Fruit fly (Drosophila melanogaster) whole organism, prepupa: ENCODE measurements around the gene Cad96Cb.

Source experiments
- CG10631 ChIP-seq: fragments of 200-800 bp; sonication (Bioruptor generic); optimal IDR thresholded peaks from 2 replicates; lab custom pipeline; 2016; ENCODE audit warnings: missing biosample characterization, missing genetic modification characterization
- CG10669 ChIP-seq: fragments of 200-800 bp; sonication (Bioruptor generic); optimal IDR thresholded peaks from 3 replicates; lab custom pipeline; 2018; ENCODE audit warnings: missing biosample characterization, mild to moderate bottlenecking, missing genetic modification characterization, moderate library complexity
- CG11294 ChIP-seq: fragments of 200-800 bp; sonication (Bioruptor generic); IDR thresholded peaks from 2 replicates; pipeline ENCODE4 v1.3.6; 2022; ENCODE audit warnings: missing biosample characterization, missing genetic modification characterization
- CG11902 ChIP-seq: fragments of 200-800 bp; sonication (Bioruptor generic); optimal IDR thresholded peaks from 3 replicates; lab custom pipeline; 2016; ENCODE audit warnings: missing biosample characterization, missing genetic modification characterization
- CG15336 ChIP-seq: fragments of 200-800 bp; sonication (Bioruptor generic); IDR thresholded peaks from 2 replicates; pipeline ENCODE4 v1.3.6; 2022; ENCODE audit warnings: missing biosample characterization, missing genetic modification characterization
- CG1621 ChIP-seq: fragments of 200-800 bp; sonication (Bioruptor generic); optimal IDR thresholded peaks from 3 replicates; lab custom pipeline; 2018; ENCODE audit warnings: missing biosample characterization, mild to moderate bottlenecking, missing genetic modification characterization
- CG16779 ChIP-seq: fragments of 200-800 bp; sonication (Bioruptor generic); optimal IDR thresholded peaks from 3 replicates; lab custom pipeline; 2017; ENCODE audit warnings: missing biosample characterization, mild to moderate bottlenecking, missing genetic modification characterization
- CG3032 ChIP-seq: fragments of 200-800 bp; optimal IDR thresholded peaks from 2 replicates; lab custom pipeline; 2019; ENCODE audit warnings: missing biosample characterization, mild to moderate bottlenecking, missing genetic modification characterization, moderate library complexity
- CG31627 ChIP-seq: fragments of 200-800 bp; sonication (Bioruptor generic); optimal IDR thresholded peaks from 3 replicates; lab custom pipeline; 2016; ENCODE audit warnings: missing biosample characterization, missing genetic modification characterization
- CG32006 ChIP-seq: fragments of 200-800 bp; sonication (Bioruptor generic); optimal IDR thresholded peaks from 3 replicates; lab custom pipeline; 2017; ENCODE audit warnings: missing biosample characterization, mild to moderate bottlenecking, missing genetic modification characterization
- CG34406 ChIP-seq: fragments of 200-800 bp; sonication (Bioruptor generic); optimal IDR thresholded peaks from 3 replicates; lab custom pipeline; 2016; ENCODE audit warnings: missing biosample characterization, missing genetic modification characterization
- CG3919 ChIP-seq: fragments of 200-800 bp; sonication (Bioruptor generic); optimal IDR thresholded peaks from 3 replicates; lab custom pipeline; 2016; ENCODE audit warnings: missing biosample characterization, missing genetic modification characterization
- CG4318 ChIP-seq: fragments of 200-800 bp; sonication (Bioruptor generic); optimal IDR thresholded peaks from 3 replicates; lab custom pipeline; 2017; ENCODE audit warnings: missing biosample characterization, mild to moderate bottlenecking, missing genetic modification characterization
- CG6163 ChIP-seq: fragments of 200-800 bp; sonication (Bioruptor generic); IDR thresholded peaks from 3 replicates; pipeline ENCODE4 v1.3.6; 2022; ENCODE audit warnings: missing biosample characterization, missing genetic modification characterization
- CG6276 ChIP-seq: fragments of 200-800 bp; sonication (Bioruptor generic); optimal IDR thresholded peaks from 2 replicates; lab custom pipeline; 2017; ENCODE audit warnings: missing biosample characterization, mild to moderate bottlenecking, missing genetic modification characterization
- CG6808 ChIP-seq: fragments of 200-800 bp; sonication (Bioruptor generic); optimal IDR thresholded peaks from 3 replicates; lab custom pipeline; 2017; ENCODE audit warnings: missing biosample characterization, missing genetic modification characterization, mild to moderate bottlenecking, moderate library complexity, missing genetic modification reagents
- CG6854 ChIP-seq: fragments of 200-800 bp; sonication (Bioruptor generic); optimal IDR thresholded peaks from 2 replicates; lab custom pipeline; 2017; ENCODE audit warnings: missing biosample characterization, mild to moderate bottlenecking, missing genetic modification characterization
- CG7368 ChIP-seq: fragments of 200-800 bp; sonication (Bioruptor generic); optimal IDR thresholded peaks from 3 replicates; lab custom pipeline; 2016; ENCODE audit warnings: missing biosample characterization, missing genetic modification characterization
- CG8119 ChIP-seq: fragments of 200-800 bp; sonication (Bioruptor generic); IDR thresholded peaks from 3 replicates; pipeline ENCODE4 v1.3.6; 2022; ENCODE audit warnings: missing biosample characterization, missing genetic modification characterization
- CG8319 ChIP-seq: fragments of 200-800 bp; sonication (Bioruptor generic); optimal IDR thresholded peaks from 3 replicates; lab custom pipeline; 2016; ENCODE audit warnings: missing biosample characterization, missing genetic modification characterization
- CG8632 ChIP-seq: fragments of 200-800 bp; sonication (Bioruptor generic); optimal IDR thresholded peaks from 3 replicates; lab custom pipeline; 2016; ENCODE audit warnings: missing biosample characterization, missing genetic modification characterization
- Eip75B ChIP-seq: fragments of 200-800 bp; sonication (Bioruptor generic); optimal IDR thresholded peaks from 3 replicates; lab custom pipeline; 2016; ENCODE audit warnings: missing biosample characterization, missing genetic modification characterization
- Eip78C ChIP-seq: fragments of 200-800 bp; sonication (Bioruptor generic); peaks from one replicate; lab custom pipeline; 2016; ENCODE audit warnings: missing biosample characterization, missing genetic modification characterization
- Eip93F ChIP-seq: fragments of 200-800 bp; sonication (Bioruptor generic); optimal IDR thresholded peaks from 2 replicates; lab custom pipeline; 2016; ENCODE audit warnings: missing biosample characterization, mild to moderate bottlenecking, missing genetic modification characterization
- Gug ChIP-seq: fragments of 200-800 bp; sonication (Bioruptor generic); IDR thresholded peaks from 2 replicates; pipeline ENCODE4 v1.3.6; 2022; ENCODE audit warnings: missing biosample characterization, missing genetic modification characterization
- Hr38 ChIP-seq: sonication (Bioruptor generic); optimal IDR thresholded peaks from 2 replicates; lab custom pipeline; 2016; ENCODE audit warnings: missing biosample characterization, missing genetic modification characterization
- Hr39 ChIP-seq: fragments of 200-800 bp; sonication (Bioruptor generic); optimal IDR thresholded peaks from 2 replicates; lab custom pipeline; 2016; ENCODE audit warnings: missing biosample characterization, missing genetic modification characterization
- Lpt ChIP-seq: fragments of 200-800 bp; sonication (Bioruptor generic); optimal IDR thresholded peaks from 3 replicates; lab custom pipeline; 2016; ENCODE audit warnings: missing biosample characterization, missing genetic modification characterization
- Met ChIP-seq: fragments of 200-800 bp; sonication (Bioruptor generic); optimal IDR thresholded peaks from 3 replicates; lab custom pipeline; 2016; ENCODE audit warnings: missing biosample characterization, missing genetic modification characterization
- OdsH ChIP-seq: fragments of 200-800 bp; sonication (Bioruptor generic); optimal IDR thresholded peaks from 3 replicates; lab custom pipeline; 2016; ENCODE audit warnings: missing biosample characterization, missing genetic modification characterization
- Smox ChIP-seq: fragments of 200-800 bp; sonication (Bioruptor generic); optimal IDR thresholded peaks from 3 replicates; lab custom pipeline; 2016; ENCODE audit warnings: missing biosample characterization, missing genetic modification characterization
- Sox102F ChIP-seq: fragments of 200-800 bp; sonication (Bioruptor generic); optimal IDR thresholded peaks from 2 replicates; lab custom pipeline; 2016; ENCODE audit warnings: missing biosample characterization, mild to moderate bottlenecking, missing genetic modification characterization
- Sox14 ChIP-seq: fragments of 200-800 bp; sonication (Bioruptor generic); optimal IDR thresholded peaks from 3 replicates; lab custom pipeline; 2016; ENCODE audit warnings: missing biosample characterization, missing genetic modification characterization
- Sox15 ChIP-seq: fragments of 200-800 bp; sonication (Bioruptor generic); optimal IDR thresholded peaks from 3 replicates; lab custom pipeline; 2016; ENCODE audit warnings: missing biosample characterization, missing genetic modification characterization
- achi ChIP-seq: fragments of 200-800 bp; sonication (Bioruptor generic); optimal IDR thresholded peaks from 3 replicates; lab custom pipeline; 2016; ENCODE audit warnings: missing biosample characterization, missing genetic modification characterization
- acj6 ChIP-seq: fragments of 200-800 bp; sonication (Bioruptor generic); optimal IDR thresholded peaks from 3 replicates; lab custom pipeline; 2016; ENCODE audit warnings: missing biosample characterization, missing genetic modification characterization
- cyc ChIP-seq: fragments of 200-800 bp; sonication (Bioruptor generic); optimal IDR thresholded peaks from 3 replicates; lab custom pipeline; 2016; ENCODE audit warnings: missing biosample characterization, missing genetic modification characterization
- dac ChIP-seq: fragments of 200-800 bp; sonication (Bioruptor generic); optimal IDR thresholded peaks from 2 replicates; lab custom pipeline; 2017; ENCODE audit warnings: missing biosample characterization, mild to moderate bottlenecking, missing genetic modification characterization
- dsx ChIP-seq: fragments of 200-800 bp; optimal IDR thresholded peaks from 3 replicates; lab custom pipeline; 2019; ENCODE audit warnings: missing biosample characterization, mild to moderate bottlenecking, missing genetic modification characterization, moderate library complexity; ENCODE audit not compliant: poor library complexity, severe bottlenecking
- eg ChIP-seq: fragments of 200-800 bp; sonication (Bioruptor generic); IDR thresholded peaks from 3 replicates; pipeline ENCODE4 v1.3.6; 2022; ENCODE audit warnings: missing biosample characterization, missing genetic modification characterization
- fd59A ChIP-seq: fragments of 200-800 bp; sonication (Bioruptor generic); optimal IDR thresholded peaks from 2 replicates; lab custom pipeline; 2017; ENCODE audit warnings: missing biosample characterization, mild to moderate bottlenecking, missing genetic modification characterization, missing genetic modification reagents
- fd85E ChIP-seq: fragments of 200-800 bp; sonication (Bioruptor generic); optimal IDR thresholded peaks from 3 replicates; lab custom pipeline; 2016; ENCODE audit warnings: missing biosample characterization, missing genetic modification characterization
- fkh ChIP-seq: fragments of 200-800 bp; sonication (Bioruptor generic); optimal IDR thresholded peaks from 3 replicates; lab custom pipeline; 2017; ENCODE audit warnings: missing biosample characterization, mild to moderate bottlenecking, missing genetic modification characterization, moderate library complexity
- lz ChIP-seq: fragments of 200-800 bp; sonication (Bioruptor generic); optimal IDR thresholded peaks from 3 replicates; lab custom pipeline; 2016; ENCODE audit warnings: missing biosample characterization, missing genetic modification characterization
- net ChIP-seq: fragments of 200-800 bp; sonication (Bioruptor generic); optimal IDR thresholded peaks from 3 replicates; lab custom pipeline; 2016; ENCODE audit warnings: missing biosample characterization, missing genetic modification characterization
- pdm3 ChIP-seq: fragments of 200-800 bp; sonication (Bioruptor generic); optimal IDR thresholded peaks from 3 replicates; lab custom pipeline; 2016; ENCODE audit warnings: missing biosample characterization, missing genetic modification characterization
- salr ChIP-seq, 2 experiments: fragments of 200-800 bp; sonication (Bioruptor generic); optimal IDR thresholded peaks; 3 replicates each; lab custom pipeline; 2016 to 2018; ENCODE audit warnings: missing biosample characterization in 2 of 2, missing genetic modification characterization in 2 of 2, mild to moderate bottlenecking in 1 of 2
- ss ChIP-seq, 2 experiments: fragments of 200-800 bp; sonication (Bioruptor generic); optimal IDR thresholded peaks; 2 replicates in 1 of 2; 3 replicates in 1 of 2; lab custom pipeline; 2017 to 2018; ENCODE audit warnings: mild to moderate bottlenecking in 2 of 2, missing biosample characterization in 2 of 2, missing genetic modification characterization in 2 of 2, moderate library complexity in 1 of 2
- svp ChIP-seq: fragments of 200-800 bp; sonication (Bioruptor generic); peaks from one replicate; lab custom pipeline; 2016; ENCODE audit warnings: missing biosample characterization, missing genetic modification characterization
- topi ChIP-seq: fragments of 200-800 bp; sonication (Bioruptor generic); optimal IDR thresholded peaks from 3 replicates; lab custom pipeline; 2016; ENCODE audit warnings: missing biosample characterization, missing genetic modification characterization
- vri ChIP-seq: fragments of 200-800 bp; sonication (Bioruptor generic); optimal IDR thresholded peaks from 3 replicates; lab custom pipeline; 2016; ENCODE audit warnings: missing biosample characterization, mild to moderate bottlenecking, missing genetic modification characterization

Gene Cad96Cb

DNA sequence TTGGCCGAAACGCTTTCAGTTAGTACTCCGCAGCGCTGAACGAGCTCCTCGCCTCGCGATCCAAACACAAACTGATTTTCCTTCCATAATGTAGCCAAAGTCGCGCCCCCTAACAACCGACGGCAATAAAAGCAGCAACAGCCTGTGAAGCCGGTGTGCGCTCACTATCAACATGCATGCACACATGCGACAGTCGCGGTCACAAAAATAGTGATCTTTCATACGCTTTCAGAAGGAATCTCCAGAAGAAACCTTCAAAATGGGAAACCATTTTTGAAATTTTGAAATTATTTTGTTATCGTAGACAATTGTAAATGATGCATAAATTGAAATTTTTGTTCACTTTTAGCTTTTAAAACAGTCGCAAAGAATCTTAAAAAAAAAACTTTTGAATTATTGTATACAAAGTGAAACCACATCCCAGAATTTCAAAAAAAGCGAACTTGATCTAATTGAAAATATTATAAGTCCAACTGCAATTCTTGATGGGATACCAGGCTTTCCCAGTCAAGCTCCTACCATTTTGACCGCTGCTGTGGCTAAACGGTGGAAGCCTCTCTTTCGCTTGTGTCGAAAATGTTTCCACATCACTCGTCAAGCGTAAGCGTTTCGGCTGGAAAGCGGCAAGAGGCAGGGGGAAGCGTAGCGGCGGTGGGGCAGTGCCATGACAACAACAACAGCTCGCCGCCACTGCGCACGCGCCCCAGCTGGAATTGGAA, at the start of gene Cad96Cb:
TSS of gene Cad96Cb (minus strand) at position 51 of the 719 bp plus-strand sequence.
- TF ChIP-seq CG11902 (GFP tag; lab: Kevin White, UChicago) (peak; percentile 85), dsx (GFP tag; lab: Kevin White, UChicago) (peak; percentile 80), CG6276 (peak; percentile 97), CG3032 (tag; lab: Kevin White, UChicago) (peak; percentile 90), CG8319 (peak; percentile 89), CG7368 (peak; percentile 80), pdm3 (GFP tag; lab: Kevin White, UChicago) (peak; percentile 92), acj6 (GFP tag; lab: Kevin White, UChicago) (peak; percentile 91), CG1621 (tag; lab: Kevin White, UChicago) (peak; percentile 71), achi (GFP tag; lab: Kevin White, UChicago) (peak; percentile 93), fd85E (GFP tag; lab: Kevin White, UChicago) (peak; percentile 57), lz (peak; percentile 92), CG31627 (GFP tag; lab: Kevin White, UChicago) (peak; percentile 92), CG6854 (peak; percentile 87), CG11294 (GFP tag; lab: Robert Waterston, UW) (peak; percentile 61), net (GFP tag; lab: Kevin White, UChicago) (peak; percentile 94), CG3919 (GFP tag; lab: Kevin White, UChicago) (peak; percentile 95), CG15336 (peak; percentile 90), CG8119 (GFP tag; lab: Robert Waterston, UW) (peak; percentile 94), CG10669 (peak; percentile 89), svp (peak; percentile 98), CG32006 (GFP tag; lab: Kevin White, UChicago) (peak; percentile 98), Eip78C (GFP tag; lab: Kevin White, UChicago) (peak; percentile 99), vri (GFP tag; lab: Kevin White, UChicago) (peak; percentile 79), cyc (GFP tag; lab: Kevin White, UChicago) (peak; percentile 93), Sox102F (peak; percentile 92), Met (GFP tag; lab: Kevin White, UChicago) (peak; percentile 95), fkh (GFP tag; lab: Kevin White, UChicago) (no peak), OdsH (GFP tag; lab: Kevin White, UChicago) (peak; percentile 93), topi (GFP tag; lab: Kevin White, UChicago) (peak; percentile 95), salr (GFP tag; optimal IDR thresholded peaks at IDR 0.05; lab: Kevin White, UChicago) (peak; percentile 57 to 98), Gug (GFP tag; lab: Robert Waterston, UW) (peak; percentile 79), CG34406 (peak; percentile 89), Hr39 (peak; percentile 92), CG8632 (GFP tag; lab: Kevin White, UChicago) (peak; percentile 89), Lpt (GFP tag; lab: Kevin White, UChicago) (peak; percentile 92), Eip75B (GFP tag; lab: Kevin White, UChicago) (peak; percentile 91), eg (peak; percentile 80; the same call in 2 of the 3 replicates), Sox15 (GFP tag; lab: Kevin White, UChicago) (peak; percentile 84), ss (GFP tag; optimal IDR thresholded peaks at IDR 0.05; lab: Kevin White, UChicago) (peak; percentile 92), CG16779 (peak; percentile 92), Sox14 (peak; percentile 94), Smox (GFP tag; lab: Kevin White, UChicago) (peak; percentile 91), CG10631 (GFP tag; lab: Kevin White, UChicago) (peak; percentile 88), dac (peak; percentile 91), Eip93F (GFP tag; lab: Kevin White, UChicago) (peak; percentile 50), fd59A (GFP tag; lab: Kevin White, UChicago) (peak; percentile 89), CG4318 (GFP tag; lab: Kevin White, UChicago) (peak; percentile 95), Hr38 (GFP tag; lab: Kevin White, UChicago) (peak; percentile 12), CG6808 (GFP tag; lab: Kevin White, UChicago) (peak; percentile 93), CG6163 (GFP tag; lab: Robert Waterston, UW) (peak; percentile 81)
